Fruit fly (Drosophila melanogaster) whole organism, embryonic: ENCODE data around the gene cerv.

Experiments used
- CG10321 ChIP-seq: fragments of 200-800 bp; sonication (Bioruptor generic); IDR thresholded peaks from 2 replicates; pipeline ENCODE4 v1.3.6; 2022; ENCODE audit warnings: missing biosample characterization, missing genetic modification characterization
- CG10979 ChIP-seq: fragments of 200-800 bp; sonication (Bioruptor generic); optimal IDR thresholded peaks from 2 replicates; lab custom pipeline; 2018; ENCODE audit warnings: missing biosample characterization, mild to moderate bottlenecking, missing genetic modification characterization, moderate library complexity
- CG11085 ChIP-seq: fragments of 200-800 bp; sonication (Bioruptor generic); IDR thresholded peaks from 2 replicates; pipeline ENCODE4 v1.3.6; 2022; ENCODE audit warnings: missing biosample characterization, missing genetic modification characterization
- CG11398 ChIP-seq: fragments of 200-800 bp; sonication (Bioruptor generic); optimal IDR thresholded peaks from 2 replicates; lab custom pipeline; 2016; ENCODE audit warnings: missing biosample characterization, missing genetic modification characterization
- CG11504 ChIP-seq: fragments of 200-800 bp; sonication (Bioruptor generic); optimal IDR thresholded peaks from 3 replicates; lab custom pipeline; 2019; ENCODE audit warnings: missing biosample characterization, mild to moderate bottlenecking, missing genetic modification characterization, moderate library complexity
- CG11560 ChIP-seq: fragments of 200-800 bp; sonication (Bioruptor generic); IDR thresholded peaks from 3 replicates; pipeline ENCODE4 v1.3.6; 2022; ENCODE audit warnings: missing biosample characterization, missing genetic modification characterization
- CG11723 ChIP-seq: fragments of 200-800 bp; sonication (Bioruptor generic); optimal IDR thresholded peaks from 2 replicates; lab custom pipeline; 2017; ENCODE audit warnings: missing biosample characterization, mild to moderate bottlenecking, missing genetic modification characterization
- CG12299 ChIP-seq: fragments of 200-800 bp; sonication (Bioruptor generic); optimal IDR thresholded peaks from 2 replicates; lab custom pipeline; 2018; ENCODE audit warnings: missing biosample characterization, mild to moderate bottlenecking, missing genetic modification characterization
- CG12391 ChIP-seq: fragments of 200-800 bp; sonication (Bioruptor generic); optimal IDR thresholded peaks from 3 replicates; lab custom pipeline; 2018; ENCODE audit warnings: missing biosample characterization, mild to moderate bottlenecking, missing genetic modification characterization, moderate library complexity
- CG13296 ChIP-seq: fragments of 200-800 bp; sonication (Bioruptor generic); optimal IDR thresholded peaks from 3 replicates; lab custom pipeline; 2018; ENCODE audit warnings: missing biosample characterization, mild to moderate bottlenecking, missing genetic modification characterization
- CG14441 ChIP-seq: fragments of 200-800 bp; sonication (Bioruptor generic); IDR thresholded peaks from 2 replicates; pipeline ENCODE4 v1.3.6; 2022; ENCODE audit warnings: missing biosample characterization, missing genetic modification characterization
- CG14965 ChIP-seq: fragments of 200-800 bp; sonication (Bioruptor generic); optimal IDR thresholded peaks from 2 replicates; lab custom pipeline; 2016; ENCODE audit warnings: missing biosample characterization, missing genetic modification characterization, borderline replicate concordance
- CG2678 ChIP-seq: fragments of 200-800 bp; sonication (Bioruptor generic); optimal IDR thresholded peaks from 3 replicates; lab custom pipeline; 2019; ENCODE audit warnings: missing biosample characterization, mild to moderate bottlenecking, missing genetic modification characterization, moderate library complexity
- CG33213 ChIP-seq: fragments of 200-800 bp; sonication (Bioruptor generic); optimal IDR thresholded peaks from 3 replicates; lab custom pipeline; 2016; ENCODE audit warnings: missing biosample characterization, missing genetic modification characterization
- CG4730 ChIP-seq: fragments of 200-800 bp; sonication (Bioruptor generic); IDR thresholded peaks from 2 replicates; pipeline ENCODE4 v1.3.6; 2022; ENCODE audit warnings: missing biosample characterization, missing genetic modification characterization
- CG4820 ChIP-seq: fragments of 200-800 bp; sonication (Bioruptor generic); optimal IDR thresholded peaks from 3 replicates; lab custom pipeline; 2016; ENCODE audit warnings: missing biosample characterization, missing genetic modification characterization
- CG6683 ChIP-seq: fragments of 200-800 bp; sonication (Bioruptor generic); optimal IDR thresholded peaks from 2 replicates; lab custom pipeline; 2017; ENCODE audit warnings: missing biosample characterization, mild to moderate bottlenecking, missing genetic modification characterization, missing genetic modification reagents
- CG6813 ChIP-seq: fragments of 200-800 bp; sonication (Bioruptor generic); optimal IDR thresholded peaks from 2 replicates; lab custom pipeline; 2017; ENCODE audit warnings: missing biosample characterization, missing genetic modification characterization, mild to moderate bottlenecking, moderate library complexity, missing genetic modification reagents
- CG9876 ChIP-seq: fragments of 200-800 bp; sonication (Bioruptor generic); optimal IDR thresholded peaks from 2 replicates; lab custom pipeline; 2016; ENCODE audit warnings: missing biosample characterization, missing genetic modification characterization
- CTCF ChIP-seq: fragments of 200-800 bp; sonication (Bioruptor generic); optimal IDR thresholded peaks from 2 replicates; lab custom pipeline; 2017; ENCODE audit warnings: missing biosample characterization, mild to moderate bottlenecking, missing genetic modification characterization, moderate library complexity
- Dp ChIP-seq: fragments of 200-800 bp; sonication (Bioruptor generic); optimal IDR thresholded peaks from 2 replicates; lab custom pipeline; 2018; ENCODE audit warnings: missing biosample characterization, mild to moderate bottlenecking, missing genetic modification characterization, moderate library complexity
- HHEX ChIP-seq: fragments of 200-800 bp; sonication (Bioruptor generic); optimal IDR thresholded peaks from 3 replicates; lab custom pipeline; 2017; ENCODE audit warnings: missing biosample characterization, mild to moderate bottlenecking, missing genetic modification characterization, missing genetic modification reagents
- Hr51 ChIP-seq, 2 experiments: fragments of 200-800 bp; sonication (Bioruptor generic); optimal IDR thresholded peaks; 2 replicates in 1 of 2; 3 replicates in 1 of 2; lab custom pipeline; 2016 to 2018; ENCODE audit warnings: missing biosample characterization in 2 of 2, missing genetic modification characterization in 2 of 2, mild to moderate bottlenecking in 1 of 2, moderate library complexity in 1 of 2
- MTF-1 ChIP-seq: fragments of 200-800 bp; sonication (Bioruptor generic); optimal IDR thresholded peaks from 2 replicates; lab custom pipeline; 2018; ENCODE audit warnings: missing biosample characterization, mild to moderate bottlenecking, missing genetic modification characterization, borderline replicate concordance
- Mes4 ChIP-seq: fragments of 200-800 bp; sonication (Bioruptor generic); optimal IDR thresholded peaks from 2 replicates; lab custom pipeline; 2016; ENCODE audit warnings: missing biosample characterization, missing genetic modification characterization
- NC2β ChIP-seq: fragments of 200-800 bp; sonication (Bioruptor generic); optimal IDR thresholded peaks from 2 replicates; lab custom pipeline; 2016; ENCODE audit warnings: missing biosample characterization, missing genetic modification characterization
- NfI ChIP-seq: fragments of 200-800 bp; sonication (Bioruptor generic); optimal IDR thresholded peaks from 3 replicates; lab custom pipeline; 2018; ENCODE audit warnings: missing biosample characterization, mild to moderate bottlenecking, missing genetic modification characterization, moderate library complexity
- Optix ChIP-seq: fragments of 200-800 bp; sonication (Bioruptor generic); IDR thresholded peaks from 3 replicates; pipeline ENCODE4 v1.3.6; 2022; ENCODE audit warnings: missing biosample characterization, missing genetic modification characterization
- Poxn ChIP-seq: fragments of 200-800 bp; sonication (Bioruptor generic); IDR thresholded peaks from 2 replicates; pipeline ENCODE4 v1.3.6; 2022; ENCODE audit warnings: missing biosample characterization, missing genetic modification characterization
- Ptx1 ChIP-seq: fragments of 200-800 bp; sonication (Bioruptor generic); IDR thresholded peaks from 2 replicates; pipeline ENCODE4 v1.3.6; 2022; ENCODE audit warnings: missing biosample characterization, missing genetic modification characterization
- Rx ChIP-seq: fragments of 200-800 bp; sonication (Bioruptor generic); IDR thresholded peaks from 2 replicates; pipeline ENCODE4 v1.3.6; 2022; ENCODE audit warnings: missing biosample characterization, missing genetic modification characterization
- Sox100B ChIP-seq: fragments of 200-800 bp; sonication (Bioruptor generic); optimal IDR thresholded peaks from 3 replicates; lab custom pipeline; 2018; ENCODE audit warnings: missing biosample characterization, mild to moderate bottlenecking, missing genetic modification characterization
- ap ChIP-seq: fragments of 200-800 bp; sonication (Bioruptor generic); IDR thresholded peaks from 2 replicates; pipeline ENCODE4 v1.3.6; 2022; ENCODE audit warnings: missing biosample characterization, missing genetic modification characterization
- ash1 ChIP-seq: fragments of 200-800 bp; sonication (Bioruptor generic); optimal IDR thresholded peaks from 2 replicates; lab custom pipeline; 2018; ENCODE audit warnings: missing biosample characterization, mild to moderate bottlenecking, missing genetic modification characterization
- cato ChIP-seq: fragments of 200-800 bp; sonication (Bioruptor generic); optimal IDR thresholded peaks from 2 replicates; lab custom pipeline; 2016; ENCODE audit warnings: missing biosample characterization, missing genetic modification characterization, borderline replicate concordance
- chif ChIP-seq, 2 experiments: fragments of 200-800 bp; sonication (Bioruptor generic); optimal IDR thresholded peaks; 3 replicates each; lab custom pipeline; 2016; ENCODE audit warnings: missing biosample characterization in 2 of 2, missing genetic modification characterization in 2 of 2
- crc ChIP-seq: fragments of 200-800 bp; sonication (Bioruptor generic); optimal IDR thresholded peaks from 2 replicates; lab custom pipeline; 2016; ENCODE audit warnings: missing biosample characterization, missing genetic modification characterization
- dm ChIP-seq: fragments of 200-800 bp; sonication (Bioruptor generic); optimal IDR thresholded peaks from 3 replicates; lab custom pipeline; 2016; ENCODE audit warnings: missing biosample characterization, missing genetic modification characterization
- dmrt11E ChIP-seq: fragments of 200-800 bp; sonication (Bioruptor generic); optimal IDR thresholded peaks from 3 replicates; lab custom pipeline; 2018; ENCODE audit warnings: missing biosample characterization, mild to moderate bottlenecking, missing genetic modification characterization, moderate library complexity
- dysf ChIP-seq: fragments of 200-800 bp; sonication (Bioruptor generic); IDR thresholded peaks from 3 replicates; pipeline ENCODE4 v1.3.6; 2022; ENCODE audit warnings: missing biosample characterization, missing genetic modification characterization
- kay ChIP-seq: fragments of 200-800 bp; sonication (Bioruptor generic); optimal IDR thresholded peaks from 2 replicates; lab custom pipeline; 2016; ENCODE audit warnings: missing biosample characterization, missing genetic modification characterization
- mirr ChIP-seq: fragments of 200-800 bp; sonication (Bioruptor generic); optimal IDR thresholded peaks from 3 replicates; lab custom pipeline; 2018; ENCODE audit warnings: missing biosample characterization, mild to moderate bottlenecking, missing genetic modification characterization
- oc ChIP-seq: fragments of 200-800 bp; sonication (Bioruptor generic); optimal IDR thresholded peaks from 2 replicates; lab custom pipeline; 2018; ENCODE audit warnings: missing biosample characterization, mild to moderate bottlenecking, missing genetic modification characterization, moderate library complexity
- prd ChIP-seq, 3 experiments: fragments of >200 bp in 2 of 3; fragments of 200-800 bp in 1 of 3; sonication (Bioruptor generic) in 1 of 3; optimal IDR thresholded peaks in 2 of 3; IDR thresholded peaks in 1 of 3; 2 replicates in 2 of 3; 3 replicates in 1 of 3; pipeline versions ENCODE4 v1.3.6 to Lab custom; 2017 to 2022; ENCODE audit warnings: missing biosample characterization in 1 of 3, missing genetic modification characterization in 1 of 3
- salm ChIP-seq: fragments of 200-800 bp; sonication (Bioruptor generic); optimal IDR thresholded peaks from 2 replicates; lab custom pipeline; 2018; ENCODE audit warnings: missing biosample characterization, mild to moderate bottlenecking, missing genetic modification characterization
- schlank ChIP-seq: fragments of 200-800 bp; sonication (Bioruptor generic); optimal IDR thresholded peaks from 2 replicates; lab custom pipeline; 2018; ENCODE audit warnings: missing biosample characterization, mild to moderate bottlenecking, missing genetic modification characterization
- vvl ChIP-seq: fragments of 200-800 bp; sonication (Bioruptor generic); IDR thresholded peaks from 2 replicates; pipeline ENCODE4 v1.3.6; 2022; ENCODE audit warnings: missing biosample characterization, missing genetic modification characterization
- zen ChIP-seq: fragments of 200-800 bp; sonication (Bioruptor generic); optimal IDR thresholded peaks from 3 replicates; lab custom pipeline; 2018; ENCODE audit warnings: missing biosample characterization, mild to moderate bottlenecking, missing genetic modification characterization, moderate library complexity
- zf30C ChIP-seq: fragments of 200-800 bp; sonication (Bioruptor generic); optimal IDR thresholded peaks from 3 replicates; lab custom pipeline; 2018; ENCODE audit warnings: missing biosample characterization, mild to moderate bottlenecking, missing genetic modification characterization
- zfh2 ChIP-seq: fragments of 200-800 bp; sonication (Bioruptor generic); optimal IDR thresholded peaks from 2 replicates; lab custom pipeline; 2016; ENCODE audit warnings: missing biosample characterization, missing genetic modification characterization

The cerv gene

dm6 chrX:15599697-15600096 is 21.7 kb upstream of the cerv start (continued):
- TF ChIP-seq CG11398 (GFP tag; lab: Kevin White, UChicago) (no peak), zen (tag; lab: Kevin White, UChicago) (peak; percentile 31), cato (GFP tag; lab: Kevin White, UChicago) (no peak), CG33213 (peak; percentile 43), prd (optimal IDR thresholded peaks at IDR 0.05; lab: Kevin White, UChicago) (no peak), prd (GFP tag; IDR thresholded peaks at IDR 0.05; lab: Robert Waterston, UW) (peak; percentile 64), zf30C (GFP tag; lab: Kevin White, UChicago) (no peak), vvl (GFP tag; lab: Robert Waterston, UW) (peak; percentile 71), CG6683 (GFP tag; lab: Kevin White, UChicago) (no peak), CG12391 (tag; lab: Kevin White, UChicago) (peak; percentile 57), Hr51 (GFP tag; optimal IDR thresholded peaks at IDR 0.05; lab: Kevin White, UChicago) (peak in 1 of 2 experiments; percentile 72), CG14965 (no peak), Ptx1 (GFP tag; lab: Robert Waterston, UW) (peak; percentile 68), CG11723 (GFP tag; lab: Kevin White, UChicago) (no peak), Mes4 (GFP tag; lab: Kevin White, UChicago) (peak; percentile 26), oc (tag; lab: Kevin White, UChicago) (peak; percentile 5), dmrt11E (tag; lab: Kevin White, UChicago) (no peak), CG12299 (tag; lab: Kevin White, UChicago) (peak; percentile 24), Sox100B (GFP tag; lab: Kevin White, UChicago) (peak; percentile 42), HHEX (GFP tag; lab: Kevin White, UChicago) (peak; percentile 12), zfh2 (peak; percentile 47), Optix (peak; percentile 24; the same call in 1 of the 3 replicates), CG11085 (no peak), dysf (GFP tag; lab: Robert Waterston, UW) (peak; percentile 79), CG4730 (GFP tag; lab: Robert Waterston, UW) (peak; percentile 55), NC2β (peak; percentile 10), CG11504 (tag; lab: Kevin White, UChicago) (peak; percentile 84), CG9876 (GFP tag; lab: Kevin White, UChicago) (no peak), salm (no peak), crc (GFP tag; lab: Kevin White, UChicago) (peak; percentile 32), NfI (peak; percentile 45), Dp (no peak), CG4820 (GFP tag; lab: Kevin White, UChicago) (peak; percentile 55), CG11560 (peak; percentile 47; the same call in 1 of the 3 replicates), CG10979 (peak; percentile 38), CTCF (GFP tag; lab: Kevin White, UChicago) (peak; percentile 14), CG13296 (GFP tag; lab: Kevin White, UChicago) (peak; percentile 39), MTF-1 (GFP tag; lab: Kevin White, UChicago) (peak; percentile 36), schlank (tag; lab: Kevin White, UChicago) (peak; percentile 30), CG6813 (GFP tag; lab: Kevin White, UChicago) (peak; percentile 52), dm (GFP tag; lab: Kevin White, UChicago) (no peak), CG14441 (GFP tag; lab: Robert Waterston, UW) (peak; percentile 77), CG2678 (tag; lab: Kevin White, UChicago) (peak; percentile 73), ash1 (GFP tag; lab: Kevin White, UChicago) (no peak), Rx (GFP tag; lab: Robert Waterston, UW) (peak; percentile 52; the same call in 1 of the 2 replicates), Poxn (GFP tag; lab: Robert Waterston, UW) (no peak), ap (GFP tag; lab: Robert Waterston, UW) (peak; percentile 44; the same call in 1 of the 2 replicates), mirr (no peak), CG10321 (GFP tag; lab: Robert Waterston, UW) (peak; percentile 41; the same call in 1 of the 2 replicates), kay (peak; percentile 40), chif (GFP tag; optimal IDR thresholded peaks at IDR 0.05; lab: Kevin White, UChicago) (peak; percentile 12 to 40)
